Worm (Caenorhabditis elegans): ENCODE data around the gene Y39A3A.2.

DNA sequence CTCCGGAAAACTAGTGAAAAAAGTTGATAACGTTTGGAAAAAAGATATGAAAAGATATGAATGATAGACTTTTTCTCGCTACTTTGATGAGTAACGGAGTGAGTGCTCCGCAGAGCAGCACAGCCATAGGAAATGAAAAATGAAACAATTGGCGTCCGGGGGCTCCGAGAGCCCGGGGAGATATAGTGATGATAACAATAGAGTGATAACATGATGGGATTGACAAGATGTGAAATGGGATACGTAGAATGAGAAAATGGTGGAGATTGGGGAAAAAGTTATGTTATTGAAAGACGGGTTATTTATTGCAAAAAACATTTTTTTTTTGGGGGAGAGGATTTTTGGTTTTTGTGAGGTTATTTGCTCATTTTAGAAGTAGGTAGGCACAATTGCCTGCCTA is 30.0 kb downstream of the Y39A3A.2 start:
- TF ChIP-seq ref-1 (GFP tag; conservative IDR thresholded peaks at IDR 0.05) (no peak), klf-2 (GFP tag; conservative IDR thresholded peaks at IDR 0.05) (no peak), tab-1 (GFP tag; IDR thresholded peaks at IDR 0.05) (no peak), cog-1 (tag; optimal IDR thresholded peaks at IDR 0.05) (no peak), flt-1 (GFP tag; IDR thresholded peaks at IDR 0.05) (no peak), med-1 (GFP tag; optimal IDR thresholded peaks at IDR 0.05; ENCODE audit: insufficient read depth) (no peak), ztf-23 (GFP tag; IDR thresholded peaks at IDR 0.05) (no peak), ztf-29 (GFP tag; IDR thresholded peaks at IDR 0.05) (no peak)

Measured in whole organism, midembryonic.